Fruit fly (Drosophila melanogaster): ENCODE measurements around the gene CG5708.

The CG5708 gene

dm6 chr2L:10226213-10226723 is 340 bp downstream of the CG5708 start:
- peak; percentile 80 for TF ChIP-seq kay (GFP tag; ENCODE audit: borderline replicate concordance)
- no peak for TF ChIP-seq CG7045 (GFP tag; optimal IDR thresholded peaks at IDR 0.05)
- no peak for TF ChIP-seq Hr96 (GFP tag; optimal IDR thresholded peaks at IDR 0.05)

- TF ChIP-seq Hr96 (GFP tag; optimal IDR thresholded peaks at IDR 0.05) (no peak), CG11617 (GFP tag; optimal IDR thresholded peaks at IDR 0.05) (no peak), kay (GFP tag; ENCODE audit: borderline replicate concordance) (peak; percentile 92), CG1620 (GFP tag; optimal IDR thresholded peaks at IDR 0.05) (no peak), bab1 (GFP tag; optimal IDR thresholded peaks at IDR 0.05) (no peak)
Observed at dm6 chr2L:10222550-10223231, 3.9 kb downstream of the CG5708 start, which contains the start of gene Bcs1. Gene Bcs1, plus strand, starts transcription at chr2L:10222657.

dm6 chr2L:10221387-10221705 is 5.3 kb downstream of the CG5708 start:
- TF ChIP-seq cnc (optimal IDR thresholded peaks at IDR 0.05) (peak; percentile 88 to 92), CG7101 (tag; optimal IDR thresholded peaks at IDR 0.05) (no peak)

dm6 chr2L:10220501-10221386 is 5.9 kb downstream of the CG5708 start, which contains the start of the genes Npc1a and Prosalpha6:
Gene Npc1a, minus strand, starts transcription at chr2L:10221216.
Gene Prosalpha6, plus strand, starts transcription at chr2L:10221351.
- TF ChIP-seq CG14711 (tag; optimal IDR thresholded peaks at IDR 0.05) (no peak), CG12768 (GFP tag; optimal IDR thresholded peaks at IDR 0.05) (peak; percentile 52), bab1 (GFP tag; optimal IDR thresholded peaks at IDR 0.05) (peak; percentile 44), CG7101 (tag; optimal IDR thresholded peaks at IDR 0.05) (no peak), kay (GFP tag; ENCODE audit: borderline replicate concordance) (peak; percentile 72), Hr96 (GFP tag; optimal IDR thresholded peaks at IDR 0.05) (no peak), Mnt (GFP tag; optimal IDR thresholded peaks at IDR 0.05) (no peak), tj (GFP tag; optimal IDR thresholded peaks at IDR 0.05) (peak; percentile 4), Clk (GFP tag; optimal IDR thresholded peaks at IDR 0.05) (no peak), CG5204 (GFP tag; optimal IDR thresholded peaks at IDR 0.05) (no peak), Crg-1 (GFP tag; optimal IDR thresholded peaks at IDR 0.05) (no peak), toe (GFP tag; optimal IDR thresholded peaks at IDR 0.05) (no peak), ovo (GFP tag; optimal IDR thresholded peaks at IDR 0.05) (no peak), cic (GFP tag; optimal IDR thresholded peaks at IDR 0.05) (peak; percentile 37), CG7045 (GFP tag; optimal IDR thresholded peaks at IDR 0.05) (peak; percentile 3), cnc (optimal IDR thresholded peaks at IDR 0.05) (no peak), pad (GFP tag; optimal IDR thresholded peaks at IDR 0.05) (peak; percentile 39), CG33017 (tag; optimal IDR thresholded peaks at IDR 0.05) (no peak), CG1620 (GFP tag; optimal IDR thresholded peaks at IDR 0.05) (no peak), CG11617 (GFP tag; optimal IDR thresholded peaks at IDR 0.05) (no peak)

- peak; percentile 77 for TF ChIP-seq tj (GFP tag; optimal IDR thresholded peaks at IDR 0.05)
- TF ChIP-seq CG12768 (GFP tag; optimal IDR thresholded peaks at IDR 0.05): no peak
- no peak for TF ChIP-seq Mnt (GFP tag; optimal IDR thresholded peaks at IDR 0.05)
Observed at dm6 chr2L:10220010-10220409, 6.6 kb downstream of the CG5708 start.

- peak; percentile 21 for TF ChIP-seq CG11617 (GFP tag; optimal IDR thresholded peaks at IDR 0.05)
- peak; percentile 11 for TF ChIP-seq Crg-1 (GFP tag; optimal IDR thresholded peaks at IDR 0.05)
- TF ChIP-seq CG14711 (tag; optimal IDR thresholded peaks at IDR 0.05): peak; percentile 85
- peak; percentile 17 for TF ChIP-seq CG7045 (GFP tag; optimal IDR thresholded peaks at IDR 0.05)
- no peak for TF ChIP-seq ovo (GFP tag; optimal IDR thresholded peaks at IDR 0.05)
- TF ChIP-seq Mnt (GFP tag; optimal IDR thresholded peaks at IDR 0.05): peak; percentile 15
- no peak for TF ChIP-seq CG12768 (GFP tag; optimal IDR thresholded peaks at IDR 0.05)
- TF ChIP-seq CG33017 (tag; optimal IDR thresholded peaks at IDR 0.05): no peak
- TF ChIP-seq kay (GFP tag; ENCODE audit: borderline replicate concordance): peak; percentile 67
- peak; percentile 11 for TF ChIP-seq CG1620 (GFP tag; optimal IDR thresholded peaks at IDR 0.05)
- TF ChIP-seq Clk (GFP tag; optimal IDR thresholded peaks at IDR 0.05): no peak
Observed at dm6 chr2L:10210631-10211557, 15.7 kb downstream of the CG5708 start, which contains the start of the genes CG5727 and ath. Gene CG5727, minus strand, starts transcription at chr2L:10210681. Gene ath, plus strand, starts transcription at chr2L:10211143.

All from whole organism, adult.